Fruit fly (Drosophila melanogaster): ENCODE results near the gene CHOp24.

The CHOp24 gene

dm6 chrX:4555833-4556232 lies 15.1 kb downstream of the CHOp24 start:
- TF ChIP-seq vri (GFP tag; optimal IDR thresholded peaks at IDR 0.05) (peak; percentile 59), Sox15 (GFP tag; optimal IDR thresholded peaks at IDR 0.05) (no peak), CG4318 (GFP tag; optimal IDR thresholded peaks at IDR 0.05) (no peak)

dm6 chrX:4557772-4558171 lies 17.1 kb downstream of the CHOp24 start, which contains the start of gene CG3546:
Gene CG3546, plus strand, starts transcription at chrX:4558072.
- no peak for TF ChIP-seq CG16779 (tag; optimal IDR thresholded peaks at IDR 0.05)
- no peak for TF ChIP-seq CG11762 (GFP tag; optimal IDR thresholded peaks at IDR 0.05; ENCODE audit: insufficient read depth)
- no peak for TF ChIP-seq CG11902 (GFP tag; optimal IDR thresholded peaks at IDR 0.05)
- no peak for TF ChIP-seq Eip75B (GFP tag; optimal IDR thresholded peaks at IDR 0.05)
- no peak for TF ChIP-seq fd85E (GFP tag; optimal IDR thresholded peaks at IDR 0.05)
- no peak for TF ChIP-seq Sox15 (GFP tag; optimal IDR thresholded peaks at IDR 0.05)

dm6 chrX:4560182-4560845 lies 19.6 kb downstream of the CHOp24 start:
- TF ChIP-seq Lpt (GFP tag; optimal IDR thresholded peaks at IDR 0.05) (no peak), fd85E (GFP tag; optimal IDR thresholded peaks at IDR 0.05) (no peak), OdsH (GFP tag; optimal IDR thresholded peaks at IDR 0.05) (peak; percentile 13), CG6163 (GFP tag; IDR thresholded peaks at IDR 0.05) (0 out of 3 replicates have a peak, but pooled peaks have one; percentile 11), CG11902 (GFP tag; optimal IDR thresholded peaks at IDR 0.05) (no peak), dsx (GFP tag; optimal IDR thresholded peaks at IDR 0.05; ENCODE audit: poor library complexity, severe bottlenecking) (no peak), CG31627 (GFP tag; optimal IDR thresholded peaks at IDR 0.05) (peak; percentile 45), esn (GFP tag; optimal IDR thresholded peaks at IDR 0.05) (peak; percentile 44), vri (GFP tag; optimal IDR thresholded peaks at IDR 0.05) (no peak), fd59A (GFP tag; optimal IDR thresholded peaks at IDR 0.05) (peak; percentile 5), CG6276 (GFP tag; optimal IDR thresholded peaks at IDR 0.05) (no peak), CG3032 (tag; optimal IDR thresholded peaks at IDR 0.05) (no peak), net (GFP tag; optimal IDR thresholded peaks at IDR 0.05) (no peak), Eip75B (GFP tag; optimal IDR thresholded peaks at IDR 0.05) (peak; percentile 11), CG8119 (GFP tag; IDR thresholded peaks at IDR 0.05) (no peak), CG4318 (GFP tag; optimal IDR thresholded peaks at IDR 0.05) (no peak), CG10669 (GFP tag; optimal IDR thresholded peaks at IDR 0.05) (peak; percentile 38), Blimp-1 (GFP tag; optimal IDR thresholded peaks at IDR 0.05) (no peak), achi (GFP tag; optimal IDR thresholded peaks at IDR 0.05) (no peak), Sox14 (GFP tag; optimal IDR thresholded peaks at IDR 0.05) (no peak), CG15336 (GFP tag; IDR thresholded peaks at IDR 0.05) (no peak), CG7368 (GFP tag; optimal IDR thresholded peaks at IDR 0.05) (no peak), Ets21C (GFP tag; optimal IDR thresholded peaks at IDR 0.05) (no peak), Hr39 (GFP tag; optimal IDR thresholded peaks at IDR 0.05) (peak; percentile 55), Hr38 (GFP tag; optimal IDR thresholded peaks at IDR 0.05) (no peak), Sox15 (GFP tag; optimal IDR thresholded peaks at IDR 0.05) (no peak), fkh (GFP tag; optimal IDR thresholded peaks at IDR 0.05) (no peak), topi (GFP tag; optimal IDR thresholded peaks at IDR 0.05) (peak; percentile 37), Eip93F (GFP tag; optimal IDR thresholded peaks at IDR 0.05) (no peak), salr (GFP tag; optimal IDR thresholded peaks at IDR 0.05) (peak in 1 of 2 experiments; percentile 33), lz (GFP tag; optimal IDR thresholded peaks at IDR 0.05) (peak; percentile 41), CG34406 (GFP tag; optimal IDR thresholded peaks at IDR 0.05) (no peak), CG6854 (GFP tag; optimal IDR thresholded peaks at IDR 0.05) (no peak), cyc (GFP tag; optimal IDR thresholded peaks at IDR 0.05) (peak; percentile 42), Sox102F (GFP tag; optimal IDR thresholded peaks at IDR 0.05) (peak; percentile 19), Eip78C (GFP tag) (peak; percentile 75), CG11294 (GFP tag; IDR thresholded peaks at IDR 0.05) (no peak), CG16779 (tag; optimal IDR thresholded peaks at IDR 0.05) (no peak), CG9139 (GFP tag; optimal IDR thresholded peaks at IDR 0.05) (no peak), Ets96B (tag; optimal IDR thresholded peaks at IDR 0.05) (peak; percentile 38), CG3919 (GFP tag; optimal IDR thresholded peaks at IDR 0.05) (peak; percentile 39), acj6 (GFP tag; optimal IDR thresholded peaks at IDR 0.05) (peak; percentile 1), Hr4 (GFP tag; optimal IDR thresholded peaks at IDR 0.05) (no peak), spab (GFP tag; optimal IDR thresholded peaks at IDR 0.05) (no peak), svp (GFP tag) (no peak), CG11762 (GFP tag; optimal IDR thresholded peaks at IDR 0.05; ENCODE audit: insufficient read depth) (no peak)
